Fruit fly (Drosophila melanogaster) whole organism, wandering third instar larva: ENCODE data around the gene emc.

Experiments
- CG32264 ChIP-seq: fragments of 200-800 bp; sonication (Bioruptor generic); optimal IDR thresholded peaks from 2 replicates; lab custom pipeline; 2016; ENCODE audit warnings: missing biosample characterization, missing genetic modification characterization
- CG9705 ChIP-seq: fragments of 200-800 bp; sonication (Bioruptor generic); optimal IDR thresholded peaks from 2 replicates; lab custom pipeline; 2018; ENCODE audit warnings: missing biosample characterization, mild to moderate bottlenecking, missing genetic modification characterization
- Hr78 ChIP-seq: fragments of >200 bp; optimal IDR thresholded peaks from 2 replicates; lab custom pipeline; 2017; ENCODE audit warnings: missing biosample characterization, missing genetic modification characterization
- dl ChIP-seq, 2 experiments: fragments of 175-275, 200-275 bp in 1 of 2; fragments of 200-275 bp in 1 of 2; sonication (Bioruptor generic); optimal IDR thresholded peaks; lab custom pipeline; 2018; ENCODE audit warnings: mild to moderate bottlenecking in 2 of 2, missing biosample characterization in 2 of 2, missing genetic modification characterization in 2 of 2, moderate library complexity in 2 of 2; ENCODE audit not compliant: partially characterized antibody in 2 of 2, insufficient read depth in 1 of 2
- fru ChIP-seq: fragments of 200-800 bp; sonication (Bioruptor generic); optimal IDR thresholded peaks from 3 replicates; lab custom pipeline; 2016; ENCODE audit warnings: missing biosample characterization, mild to moderate bottlenecking, missing genetic modification characterization
- h ChIP-seq: fragments of 200-800 bp; sonication (Bioruptor generic); optimal IDR thresholded peaks from 3 replicates; lab custom pipeline; 2016; ENCODE audit warnings: missing biosample characterization, mild to moderate bottlenecking, missing genetic modification characterization
- lola ChIP-seq: fragments of >200 bp; optimal IDR thresholded peaks from 2 replicates; lab custom pipeline; 2017; ENCODE audit warnings: missing biosample characterization, missing genetic modification characterization
- usp ChIP-seq: fragments of >200 bp; optimal IDR thresholded peaks from 2 replicates; lab custom pipeline; 2017; ENCODE audit warnings: missing biosample characterization, missing genetic modification characterization

DNA sequence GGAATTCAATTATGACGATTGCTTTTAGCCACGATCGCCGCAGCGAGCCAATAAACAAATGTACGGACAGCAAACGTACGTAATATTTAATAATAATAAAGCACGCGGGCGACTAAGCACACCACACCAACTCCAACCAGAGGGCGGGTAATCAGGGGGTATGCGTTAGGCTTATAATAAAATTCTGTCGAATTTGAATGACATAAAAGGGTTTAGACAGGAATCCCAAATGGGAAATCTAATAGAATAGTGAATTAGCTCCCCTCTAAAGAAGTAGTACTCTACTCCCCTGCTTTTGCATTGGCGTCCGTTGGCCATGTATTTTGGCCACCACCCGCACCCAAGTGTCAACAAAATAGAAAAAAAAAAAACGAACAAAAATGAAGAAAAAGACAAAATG lies 26.8 kb upstream of the emc start:
- TF ChIP-seq usp (no peak), fru (GFP tag; lab: Kevin White, UChicago) (no peak), CG32264 (GFP tag; lab: Kevin White, UChicago) (no peak), CG9705 (no peak), lola (no peak), h (GFP tag; lab: Kevin White, UChicago) (peak; percentile 16), Hr78 (GFP tag; lab: Kevin White, UChicago) (no peak), dl (GFP tag; optimal IDR thresholded peaks at IDR 0.05; lab: Kevin White, UChicago; ENCODE audit: insufficient read depth in 1 of 2, partially characterized antibody in 2 of 2) (no peak)
